Fruit fly (Drosophila melanogaster) whole organism, adult: ENCODE results near the gene CG33928.

Source experiments
- CG11617 ChIP-seq: fragments of 200-800 bp; sonication (Bioruptor generic); optimal IDR thresholded peaks from 2 replicates; lab custom pipeline; 2017; ENCODE audit warnings: mild to moderate bottlenecking, missing biosample characterization, missing genetic modification reagents, missing genetic modification characterization
- CG12768 ChIP-seq: fragments of 200-800 bp; sonication (Bioruptor generic); optimal IDR thresholded peaks from 2 replicates; lab custom pipeline; 2017; ENCODE audit warnings: missing biosample characterization, missing genetic modification characterization, mild to moderate bottlenecking, moderate library complexity, missing genetic modification reagents
- CG14711 ChIP-seq: fragments of 200-800 bp; sonication (Bioruptor generic); optimal IDR thresholded peaks from 2 replicates; lab custom pipeline; 2018; ENCODE audit warnings: missing biosample characterization, mild to moderate bottlenecking, missing genetic modification characterization, moderate library complexity
- CG1620 ChIP-seq: fragments of 200-800 bp; sonication (Bioruptor generic); optimal IDR thresholded peaks from 2 replicates; lab custom pipeline; 2016; ENCODE audit warnings: missing biosample characterization, missing genetic modification characterization
- CG33017 ChIP-seq: fragments of 200-800 bp; sonication (Bioruptor generic); optimal IDR thresholded peaks from 2 replicates; lab custom pipeline; 2018; ENCODE audit warnings: missing biosample characterization, mild to moderate bottlenecking, missing genetic modification characterization, moderate library complexity
- CG5204 ChIP-seq: fragments of 200-800 bp; sonication (Bioruptor generic); optimal IDR thresholded peaks from 2 replicates; lab custom pipeline; 2016; ENCODE audit warnings: missing biosample characterization, missing genetic modification characterization
- CG7045 ChIP-seq: fragments of 200-800 bp; sonication (Bioruptor generic); optimal IDR thresholded peaks from 2 replicates; lab custom pipeline; 2017; ENCODE audit warnings: missing biosample characterization, mild to moderate bottlenecking, missing genetic modification characterization
- CG7101 ChIP-seq: fragments of 200-800 bp; sonication (Bioruptor generic); optimal IDR thresholded peaks from 2 replicates; lab custom pipeline; 2018; ENCODE audit warnings: missing biosample characterization, mild to moderate bottlenecking, missing genetic modification characterization, moderate library complexity
- Clk ChIP-seq: fragments of 200-800 bp; sonication (Bioruptor generic); optimal IDR thresholded peaks from 2 replicates; lab custom pipeline; 2017; ENCODE audit warnings: missing biosample characterization, missing genetic modification characterization
- Crg-1 ChIP-seq: fragments of 200-800 bp; sonication (Bioruptor generic); optimal IDR thresholded peaks from 2 replicates; lab custom pipeline; 2016; ENCODE audit warnings: missing biosample characterization, missing genetic modification characterization
- Hr96 ChIP-seq: fragments of 200-800 bp; sonication (Bioruptor generic); optimal IDR thresholded peaks from 2 replicates; lab custom pipeline; 2016; ENCODE audit warnings: missing biosample characterization, missing genetic modification characterization
- Mnt ChIP-seq: fragments of 200-800 bp; sonication (Bioruptor generic); optimal IDR thresholded peaks from 2 replicates; lab custom pipeline; 2016; ENCODE audit warnings: missing biosample characterization, mild to moderate bottlenecking, missing genetic modification characterization
- bab1 ChIP-seq: fragments of 200-800 bp; sonication (Bioruptor generic); optimal IDR thresholded peaks from 3 replicates; lab custom pipeline; 2019; ENCODE audit warnings: missing biosample characterization, mild to moderate bottlenecking, missing genetic modification characterization, moderate library complexity
- cic ChIP-seq: fragments of 200-800 bp; sonication (Bioruptor generic); optimal IDR thresholded peaks from 2 replicates; lab custom pipeline; 2017; ENCODE audit warnings: missing biosample characterization, mild to moderate bottlenecking, missing genetic modification characterization, moderate library complexity
- cnc ChIP-seq, 2 experiments: fragments of >200 bp; optimal IDR thresholded peaks; 2 replicates each; lab custom pipeline; 2017
- kay ChIP-seq: fragments of 200-800 bp; sonication (Bioruptor generic); peaks from one replicate; lab custom pipeline; 2016; ENCODE audit warnings: missing biosample characterization, missing genetic modification characterization, borderline replicate concordance
- ovo ChIP-seq: fragments of 200-800 bp; sonication (Bioruptor generic); optimal IDR thresholded peaks from 2 replicates; lab custom pipeline; 2016; ENCODE audit warnings: missing biosample characterization, missing genetic modification characterization
- pad ChIP-seq: fragments of 200-800 bp; sonication (Bioruptor generic); optimal IDR thresholded peaks from 3 replicates; lab custom pipeline; 2017; ENCODE audit warnings: missing biosample characterization, missing genetic modification characterization, mild to moderate bottlenecking, moderate library complexity, missing genetic modification reagents
- tj ChIP-seq: fragments of 200-800 bp; sonication (Bioruptor generic); optimal IDR thresholded peaks from 3 replicates; lab custom pipeline; 2017; ENCODE audit warnings: missing biosample characterization, mild to moderate bottlenecking, missing genetic modification characterization, moderate library complexity
- toe ChIP-seq: fragments of 200-800 bp; sonication (Bioruptor generic); optimal IDR thresholded peaks from 2 replicates; lab custom pipeline; 2016; ENCODE audit warnings: missing biosample characterization, missing genetic modification characterization

Gene CG33928

dm6 chr2L:17425005-17425404 is 11.4 kb downstream of the CG33928 start:
- TF ChIP-seq CG12768 (GFP tag; lab: Kevin White, UChicago) (no peak), cnc (optimal IDR thresholded peaks at IDR 0.05; lab: Kevin White, UChicago) (no peak), Crg-1 (GFP tag; lab: Kevin White, UChicago) (no peak), Hr96 (GFP tag; lab: Kevin White, UChicago) (no peak), bab1 (GFP tag; lab: Kevin White, UChicago) (no peak), CG14711 (no peak), pad (GFP tag; lab: Kevin White, UChicago) (no peak), CG1620 (GFP tag; lab: Kevin White, UChicago) (no peak), cic (GFP tag; lab: Kevin White, UChicago) (no peak), toe (GFP tag; lab: Kevin White, UChicago) (no peak), tj (GFP tag; lab: Kevin White, UChicago) (no peak), CG33017 (tag; lab: Kevin White, UChicago) (no peak), CG5204 (GFP tag; lab: Kevin White, UChicago) (no peak), Clk (GFP tag; lab: Kevin White, UChicago) (no peak), Mnt (GFP tag; lab: Kevin White, UChicago) (no peak), ovo (GFP tag; lab: Kevin White, UChicago) (no peak), kay (GFP tag; lab: Kevin White, UChicago) (no peak)

dm6 chr2L:17422089-17422488 is 14.3 kb downstream of the CG33928 start:
- no peak for TF ChIP-seq bab1 (GFP tag; lab: Kevin White, UChicago)
- TF ChIP-seq Mnt (GFP tag; lab: Kevin White, UChicago) = no peak
- TF ChIP-seq CG11617 = no peak
- no peak for TF ChIP-seq CG14711

- TF ChIP-seq CG7045 (GFP tag; lab: Kevin White, UChicago) (no peak), CG5204 (GFP tag; lab: Kevin White, UChicago) (no peak), CG14711 (no peak), cnc (optimal IDR thresholded peaks at IDR 0.05; lab: Kevin White, UChicago) (no peak), CG12768 (GFP tag; lab: Kevin White, UChicago) (no peak), Clk (GFP tag; lab: Kevin White, UChicago) (no peak), CG7101 (tag; lab: Kevin White, UChicago) (no peak), ovo (GFP tag; lab: Kevin White, UChicago) (no peak), CG33017 (tag; lab: Kevin White, UChicago) (no peak), Hr96 (GFP tag; lab: Kevin White, UChicago) (no peak)
Measured at dm6 chr2L:17421366-17421765, 15.0 kb downstream of the CG33928 start.

dm6 chr2L:17420419-17420818 is 16.0 kb downstream of the CG33928 start:
- TF ChIP-seq kay (GFP tag; lab: Kevin White, UChicago) = peak; percentile 55
- TF ChIP-seq toe (GFP tag; lab: Kevin White, UChicago) = no peak

dm6 chr2L:17412533-17412932 is 23.9 kb downstream of the CG33928 start, which contains the start of gene Rsph9:
Gene Rsph9 (minus strand): TSS chr2L:17412633.
- TF ChIP-seq tj (GFP tag; lab: Kevin White, UChicago) (no peak), Mnt (GFP tag; lab: Kevin White, UChicago) (no peak), CG7045 (GFP tag; lab: Kevin White, UChicago) (no peak), Crg-1 (GFP tag; lab: Kevin White, UChicago) (no peak), CG33017 (tag; lab: Kevin White, UChicago) (no peak), Clk (GFP tag; lab: Kevin White, UChicago) (no peak), CG5204 (GFP tag; lab: Kevin White, UChicago) (no peak), Hr96 (GFP tag; lab: Kevin White, UChicago) (no peak), CG12768 (GFP tag; lab: Kevin White, UChicago) (no peak)

- TF ChIP-seq CG33017 (tag; lab: Kevin White, UChicago) = peak; percentile 73
- TF ChIP-seq CG5204 (GFP tag; lab: Kevin White, UChicago) = no peak
- peak; percentile 79 for TF ChIP-seq CG7045 (GFP tag; lab: Kevin White, UChicago)
- TF ChIP-seq bab1 (GFP tag; lab: Kevin White, UChicago) = peak; percentile 67
- TF ChIP-seq cnc (optimal IDR thresholded peaks at IDR 0.05; lab: Kevin White, UChicago) = no peak
- TF ChIP-seq pad (GFP tag; lab: Kevin White, UChicago) = peak; percentile 65
- peak; percentile 33 for TF ChIP-seq cic (GFP tag; lab: Kevin White, UChicago)
- TF ChIP-seq CG14711 = peak; percentile 77
- TF ChIP-seq CG12768 (GFP tag; lab: Kevin White, UChicago) = peak; percentile 73
- TF ChIP-seq Clk (GFP tag; lab: Kevin White, UChicago) = peak; percentile 74
- TF ChIP-seq toe (GFP tag; lab: Kevin White, UChicago) = peak; percentile 78
- TF ChIP-seq Crg-1 (GFP tag; lab: Kevin White, UChicago) = peak; percentile 61
- TF ChIP-seq Mnt (GFP tag; lab: Kevin White, UChicago) = peak; percentile 78
- peak; percentile 74 for TF ChIP-seq ovo (GFP tag; lab: Kevin White, UChicago)
- TF ChIP-seq CG1620 (GFP tag; lab: Kevin White, UChicago) = peak; percentile 77
- TF ChIP-seq CG11617 = peak; percentile 78
- peak; percentile 85 for TF ChIP-seq CG7101 (tag; lab: Kevin White, UChicago)
- peak; percentile 73 for TF ChIP-seq Hr96 (GFP tag; lab: Kevin White, UChicago)
- TF ChIP-seq kay (GFP tag; lab: Kevin White, UChicago) = no peak
- peak; percentile 92 for TF ChIP-seq tj (GFP tag; lab: Kevin White, UChicago)
Measured at dm6 chr2L:17410358-17410757, 26.0 kb downstream of the CG33928 start, which contains the start of the genes Polr2J and CG15141. Gene Polr2J (minus strand): TSS chr2L:17410406. Gene CG15141 (plus strand): TSS chr2L:17410641.
